Fruit fly (Drosophila melanogaster): ENCODE results near the gene PIG-B.

DNA sequence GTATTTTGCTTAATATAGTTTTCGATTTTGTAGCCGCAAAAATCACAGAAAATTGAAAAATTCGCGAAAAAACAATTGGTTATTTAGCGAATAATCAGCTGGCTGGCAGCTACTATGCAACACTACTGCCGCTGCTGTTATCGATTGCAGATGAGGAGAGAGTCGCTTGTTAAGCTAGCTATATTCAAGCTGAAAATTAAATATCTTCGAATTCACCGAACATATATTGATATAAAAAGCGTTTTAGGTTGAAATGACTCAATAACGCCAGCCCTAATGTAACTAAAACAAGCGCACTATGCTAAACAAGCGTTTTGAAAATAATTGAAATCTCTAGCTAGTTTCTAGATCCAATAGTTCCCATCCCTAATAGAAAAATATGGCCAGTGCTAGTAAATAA is 4.7 kb upstream of the PIG-B start, which contains the start of the genes CG32264, ntc and IntS10:
- TF ChIP-seq psq (optimal IDR thresholded peaks at IDR 0.05) (no peak), Sin3A (optimal IDR thresholded peaks at IDR 0.05) (no peak), h (optimal IDR thresholded peaks at IDR 0.05) (no peak), insv (optimal IDR thresholded peaks at IDR 0.05) (no peak)
